Fruit fly (Drosophila melanogaster) whole organism, embryonic: ENCODE measurements around the gene Tim8.

Experiments
- Asciz ChIP-seq: fragments of 200-800 bp; sonication (Bioruptor generic); optimal IDR thresholded peaks from 2 replicates; lab custom pipeline; 2017; ENCODE audit warnings: missing biosample characterization, mild to moderate bottlenecking, missing genetic modification characterization, missing genetic modification reagents
- BtbVII ChIP-seq: fragments of 200-800 bp; sonication (Bioruptor generic); optimal IDR thresholded peaks from 3 replicates; lab custom pipeline; 2017; ENCODE audit warnings: missing biosample characterization, mild to moderate bottlenecking, missing genetic modification characterization
- CG10979 ChIP-seq: fragments of 200-800 bp; sonication (Bioruptor generic); optimal IDR thresholded peaks from 2 replicates; lab custom pipeline; 2018; ENCODE audit warnings: missing biosample characterization, mild to moderate bottlenecking, missing genetic modification characterization, moderate library complexity
- CG13775 ChIP-seq: fragments of 200-800 bp; sonication (Bioruptor generic); optimal IDR thresholded peaks from 3 replicates; lab custom pipeline; 2017; ENCODE audit warnings: missing biosample characterization, mild to moderate bottlenecking, missing genetic modification characterization
- CG14710 ChIP-seq: fragments of 200-800 bp; sonication (Bioruptor generic); optimal IDR thresholded peaks from 3 replicates; lab custom pipeline; 2019; ENCODE audit warnings: missing biosample characterization, mild to moderate bottlenecking, missing genetic modification characterization, moderate library complexity
- CG15696 ChIP-seq: fragments of 200-800 bp; sonication (Bioruptor generic); optimal IDR thresholded peaks from 2 replicates; lab custom pipeline; 2019; ENCODE audit warnings: missing biosample characterization, mild to moderate bottlenecking, missing genetic modification characterization, moderate library complexity
- CG17186 ChIP-seq: fragments of 200-800 bp; sonication (Bioruptor generic); optimal IDR thresholded peaks from 3 replicates; lab custom pipeline; 2017; ENCODE audit warnings: missing biosample characterization, missing genetic modification reagents, missing genetic modification characterization
- CG1792 ChIP-seq: fragments of 200-800 bp; sonication (Bioruptor generic); optimal IDR thresholded peaks from 2 replicates; lab custom pipeline; 2016; ENCODE audit warnings: missing biosample characterization, missing genetic modification characterization
- CG18619 ChIP-seq: fragments of 200-800 bp; sonication (Bioruptor generic); optimal IDR thresholded peaks from 3 replicates; lab custom pipeline; 2017; ENCODE audit warnings: missing biosample characterization, mild to moderate bottlenecking, missing genetic modification characterization
- CG2120 ChIP-seq: fragments of 200-800 bp; sonication (Bioruptor generic); optimal IDR thresholded peaks from 3 replicates; lab custom pipeline; 2016; ENCODE audit warnings: missing biosample characterization, missing genetic modification characterization
- CG3065 ChIP-seq: fragments of 200-800 bp; sonication (Bioruptor generic); optimal IDR thresholded peaks from 2 replicates; lab custom pipeline; 2016; ENCODE audit warnings: missing biosample characterization, missing genetic modification characterization
- CG31441 ChIP-seq: fragments of 200-800 bp; sonication (Bioruptor generic); IDR thresholded peaks from 2 replicates; pipeline ENCODE4 v1.3.6; 2022; ENCODE audit warnings: missing biosample characterization, missing genetic modification characterization
- CG32532 ChIP-seq: fragments of 200-800 bp; sonication (Bioruptor generic); IDR thresholded peaks from 2 replicates; pipeline ENCODE4 v1.3.6; 2022; ENCODE audit warnings: missing biosample characterization, missing genetic modification characterization
- CG34224 ChIP-seq: fragments of 200-800 bp; sonication (Bioruptor generic); IDR thresholded peaks from 3 replicates; pipeline ENCODE4 v1.3.6; 2022; ENCODE audit warnings: missing biosample characterization, missing genetic modification characterization; ENCODE audit not compliant: partially characterized antibody
- CG4820 ChIP-seq: fragments of 200-800 bp; sonication (Bioruptor generic); optimal IDR thresholded peaks from 3 replicates; lab custom pipeline; 2016; ENCODE audit warnings: missing biosample characterization, missing genetic modification characterization
- CG7839 ChIP-seq: fragments of 200-800 bp; sonication (Bioruptor generic); optimal IDR thresholded peaks from 3 replicates; lab custom pipeline; 2018; ENCODE audit warnings: missing biosample characterization, mild to moderate bottlenecking, missing genetic modification characterization, moderate library complexity
- Doc2 ChIP-seq: fragments of 200-800 bp; sonication (Bioruptor generic); IDR thresholded peaks from 2 replicates; pipeline ENCODE4 v1.3.6; 2022; ENCODE audit warnings: missing biosample characterization, missing genetic modification characterization
- E2f1 ChIP-seq: fragments of 200-800 bp; sonication (Bioruptor generic); IDR thresholded peaks from 2 replicates; pipeline ENCODE4 v1.3.6; 2022; ENCODE audit warnings: missing biosample characterization, missing genetic modification characterization
- Elba2 ChIP-seq: fragments of 200-800 bp; sonication (Bioruptor generic); optimal IDR thresholded peaks from 3 replicates; lab custom pipeline; 2016; ENCODE audit warnings: missing biosample characterization, missing genetic modification characterization
- Fer1 ChIP-seq: fragments of 200-800 bp; sonication (Bioruptor generic); optimal IDR thresholded peaks from 2 replicates; lab custom pipeline; 2017; ENCODE audit warnings: missing biosample characterization, mild to moderate bottlenecking, missing genetic modification characterization
- Gug ChIP-seq: fragments of 200-800 bp; sonication (Bioruptor generic); IDR thresholded peaks from 4 replicates; pipeline ENCODE4 v1.3.6; 2022; ENCODE audit warnings: missing biosample characterization, missing genetic modification characterization
- HLH3B ChIP-seq: fragments of 200-800 bp; sonication (Bioruptor generic); IDR thresholded peaks from 2 replicates; pipeline ENCODE4 v1.3.6; 2022; ENCODE audit warnings: missing biosample characterization, missing genetic modification characterization
- Hey ChIP-seq: fragments of 200-800 bp; sonication (Bioruptor generic); optimal IDR thresholded peaks from 3 replicates; lab custom pipeline; 2018; ENCODE audit warnings: missing biosample characterization, mild to moderate bottlenecking, missing genetic modification characterization
- HmgZ ChIP-seq: fragments of 200-800 bp; sonication (Bioruptor generic); optimal IDR thresholded peaks from 2 replicates; lab custom pipeline; 2018; ENCODE audit warnings: missing biosample characterization, mild to moderate bottlenecking, missing genetic modification characterization
- Hr39 ChIP-seq: fragments of >200 bp; optimal IDR thresholded peaks from 2 replicates; lab custom pipeline; 2017
- Hr51 ChIP-seq, 2 experiments: fragments of 200-800 bp; sonication (Bioruptor generic); optimal IDR thresholded peaks; 2 replicates in 1 of 2; 3 replicates in 1 of 2; lab custom pipeline; 2016 to 2018; ENCODE audit warnings: missing biosample characterization in 2 of 2, missing genetic modification characterization in 2 of 2, mild to moderate bottlenecking in 1 of 2, moderate library complexity in 1 of 2
- MBD-R2 ChIP-seq: fragments of 200-800 bp; sonication (Bioruptor generic); IDR thresholded peaks from 2 replicates; pipeline ENCODE4 v1.3.6; 2022; ENCODE audit warnings: missing biosample characterization, missing genetic modification characterization
- Max ChIP-seq: fragments of 200-800 bp; sonication (Bioruptor generic); optimal IDR thresholded peaks from 2 replicates; lab custom pipeline; 2016; ENCODE audit warnings: missing biosample characterization, mild to moderate bottlenecking, missing genetic modification characterization
- Med ChIP-seq: fragments of 200-800 bp; sonication (Bioruptor generic); peaks from one replicate; lab custom pipeline; 2016; ENCODE audit warnings: missing biosample characterization, missing genetic modification characterization, mild to moderate bottlenecking, inconsistent platforms, moderate library complexity
- Meics ChIP-seq: fragments of 200-800 bp; sonication (Bioruptor generic); optimal IDR thresholded peaks from 2 replicates; lab custom pipeline; 2017; ENCODE audit warnings: missing biosample characterization, mild to moderate bottlenecking, missing genetic modification characterization
- TFAM ChIP-seq: fragments of 200-800 bp; sonication (Bioruptor generic); optimal IDR thresholded peaks from 2 replicates; lab custom pipeline; 2017; ENCODE audit warnings: missing biosample characterization, missing genetic modification characterization, inconsistent platforms
- Tbp ChIP-seq: fragments of >200 bp; optimal IDR thresholded peaks from 2 replicates; lab custom pipeline; 2018; ENCODE audit warnings: missing biosample characterization, missing genetic modification characterization
- Xbp1 ChIP-seq: fragments of 200-800 bp; sonication (Bioruptor generic); optimal IDR thresholded peaks from 3 replicates; lab custom pipeline; 2016; ENCODE audit warnings: missing biosample characterization, mild to moderate bottlenecking, missing genetic modification characterization
- ac ChIP-seq: fragments of 200-800 bp; sonication (Bioruptor generic); optimal IDR thresholded peaks from 3 replicates; lab custom pipeline; 2017; ENCODE audit warnings: missing biosample characterization, mild to moderate bottlenecking, missing genetic modification characterization
- btn ChIP-seq: fragments of 200-800 bp; sonication (Bioruptor generic); optimal IDR thresholded peaks from 2 replicates; lab custom pipeline; 2016; ENCODE audit warnings: missing biosample characterization, missing genetic modification characterization
- cad ChIP-seq: fragments of >200 bp; optimal IDR thresholded peaks from 2 replicates; lab custom pipeline; 2017; ENCODE audit warnings: missing biosample characterization, missing genetic modification characterization
- caup ChIP-seq: fragments of 200-800 bp; sonication (Bioruptor generic); optimal IDR thresholded peaks from 3 replicates; lab custom pipeline; 2017; ENCODE audit warnings: missing biosample characterization, mild to moderate bottlenecking, missing genetic modification characterization, moderate library complexity; ENCODE audit not compliant: severe bottlenecking
- chinmo ChIP-seq: fragments of 200-800 bp; sonication (Bioruptor generic); IDR thresholded peaks from 4 replicates; pipeline ENCODE4 v1.3.6; 2022; ENCODE audit warnings: missing biosample characterization, missing genetic modification characterization; ENCODE audit not compliant: partially characterized antibody
- chm ChIP-seq: fragments of 200-800 bp; sonication (Bioruptor generic); IDR thresholded peaks from 2 replicates; pipeline ENCODE4 v1.3.6; 2022; ENCODE audit warnings: missing biosample characterization, missing genetic modification characterization
- dati ChIP-seq: fragments of 200-800 bp; sonication (Bioruptor generic); IDR thresholded peaks from 2 replicates; pipeline ENCODE4 v1.3.6; 2022; ENCODE audit warnings: missing biosample characterization, missing genetic modification characterization
- dimm ChIP-seq: fragments of 200-800 bp; sonication (Bioruptor generic); IDR thresholded peaks from 2 replicates; pipeline ENCODE4 v1.3.6; 2022; ENCODE audit warnings: missing biosample characterization, missing genetic modification characterization
- emc ChIP-seq: fragments of 200-800 bp; sonication (Bioruptor generic); optimal IDR thresholded peaks from 2 replicates; lab custom pipeline; 2016; ENCODE audit warnings: missing biosample characterization, missing genetic modification characterization
- fd64A ChIP-seq: fragments of 200-800 bp; sonication (Bioruptor generic); optimal IDR thresholded peaks from 3 replicates; lab custom pipeline; 2018; ENCODE audit warnings: missing biosample characterization, mild to moderate bottlenecking, missing genetic modification characterization
- gro ChIP-seq: fragments of 200-800 bp; sonication (Bioruptor generic); optimal IDR thresholded peaks from 2 replicates; lab custom pipeline; 2016; ENCODE audit warnings: missing biosample characterization, missing genetic modification characterization
- hbn ChIP-seq: fragments of 200-800 bp; sonication (Bioruptor generic); IDR thresholded peaks from 2 replicates; pipeline ENCODE4 v1.3.6; 2022; ENCODE audit warnings: missing biosample characterization, missing genetic modification characterization; ENCODE audit not compliant: partially characterized antibody
- lov ChIP-seq, 2 experiments: fragments of 200-800 bp in 1 of 2; fragments of >200 bp in 1 of 2; sonication (Bioruptor generic) in 1 of 2; IDR thresholded peaks in 1 of 2; optimal IDR thresholded peaks in 1 of 2; 2 replicates in 1 of 2; 3 replicates in 1 of 2; pipeline versions ENCODE4 v1.3.6 to Lab custom; 2017 to 2022; ENCODE audit warnings: missing biosample characterization in 1 of 2, missing genetic modification characterization in 1 of 2
- maf-S ChIP-seq: fragments of 200-800 bp; sonication (Bioruptor generic); optimal IDR thresholded peaks from 2 replicates; lab custom pipeline; 2016; ENCODE audit warnings: missing biosample characterization, missing genetic modification characterization
- nerfin-1 ChIP-seq: fragments of 200-800 bp; sonication (Bioruptor generic); optimal IDR thresholded peaks from 3 replicates; lab custom pipeline; 2019; ENCODE audit warnings: missing biosample characterization, mild to moderate bottlenecking, missing genetic modification characterization, moderate library complexity
- ranshi ChIP-seq: fragments of 200-800 bp; sonication (Bioruptor generic); IDR thresholded peaks from 2 replicates; pipeline ENCODE4 v1.3.6; 2022; ENCODE audit warnings: missing biosample characterization, missing genetic modification characterization
- seq ChIP-seq: fragments of 200-800 bp; sonication (Bioruptor generic); IDR thresholded peaks from 2 replicates; pipeline ENCODE4 v1.3.6; 2022; ENCODE audit warnings: missing biosample characterization, missing genetic modification characterization
- vvl ChIP-seq: fragments of 200-800 bp; sonication (Bioruptor generic); IDR thresholded peaks from 2 replicates; pipeline ENCODE4 v1.3.6; 2022; ENCODE audit warnings: missing biosample characterization, missing genetic modification characterization

Gene Tim8

dm6 chrX:11370792-11371191 is 2.5 kb downstream of the Tim8 start (continued):
- TF ChIP-seq Hr51 (GFP tag; optimal IDR thresholded peaks at IDR 0.05; lab: Kevin White, UChicago) (no peak), Hr39 (lab: Kevin White, UChicago) (no peak), Elba2 (no peak), CG10979 (tag; lab: Kevin White, UChicago) (peak; percentile 19), chinmo (GFP tag; lab: Robert Waterston, UW) (no peak), CG34224 (no peak), HLH3B (GFP tag; lab: Robert Waterston, UW) (peak; percentile 39; the same call in 1 of the 2 replicates), HmgZ (tag; lab: Kevin White, UChicago) (no peak), TFAM (GFP tag; lab: Kevin White, UChicago) (no peak), hbn (no peak), Doc2 (GFP tag; lab: Robert Waterston, UW) (no peak), Max (GFP tag; lab: Kevin White, UChicago) (no peak), CG17186 (GFP tag; lab: Kevin White, UChicago) (no peak), maf-S (GFP tag; lab: Kevin White, UChicago) (no peak), ranshi (GFP tag; lab: Robert Waterston, UW) (0 out of 2 replicates have a peak, but pooled peaks have one; percentile 41), CG14710 (tag; lab: Kevin White, UChicago) (no peak), CG4820 (GFP tag; lab: Kevin White, UChicago) (no peak), fd64A (GFP tag; lab: Kevin White, UChicago) (no peak), CG3065 (GFP tag; lab: Kevin White, UChicago) (no peak), lov (optimal IDR thresholded peaks at IDR 0.05; lab: Kevin White, UChicago) (no peak), lov (GFP tag; IDR thresholded peaks at IDR 0.05; lab: Robert Waterston, UW) (no peak), gro (no peak), Xbp1 (GFP tag; lab: Kevin White, UChicago) (peak; percentile 6), Fer1 (GFP tag; lab: Kevin White, UChicago) (no peak), ac (GFP tag; lab: Kevin White, UChicago) (no peak), BtbVII (GFP tag; lab: Kevin White, UChicago) (no peak), emc (GFP tag; lab: Kevin White, UChicago) (no peak), CG1792 (GFP tag; lab: Kevin White, UChicago) (no peak), CG7839 (tag; lab: Kevin White, UChicago) (no peak), dati (no peak), Med (GFP tag; lab: Kevin White, UChicago) (peak; percentile 74), Hey (no peak), caup (GFP tag; lab: Kevin White, UChicago) (no peak), CG13775 (GFP tag; lab: Kevin White, UChicago) (no peak), Tbp (GFP tag; lab: Kevin White, UChicago) (no peak), Gug (no peak), CG18619 (GFP tag; lab: Kevin White, UChicago) (no peak), chm (GFP tag; lab: Robert Waterston, UW) (no peak), CG32532 (GFP tag; lab: Robert Waterston, UW) (peak; percentile 57), nerfin-1 (tag; lab: Kevin White, UChicago) (no peak), CG2120 (GFP tag; lab: Kevin White, UChicago) (peak; percentile 27), vvl (GFP tag; lab: Robert Waterston, UW) (peak; percentile 25; the same call in 1 of the 2 replicates), btn (no peak), seq (GFP tag; lab: Robert Waterston, UW) (peak; percentile 28; the same call in 1 of the 2 replicates), Asciz (GFP tag; lab: Kevin White, UChicago) (no peak), cad (GFP tag; lab: Kevin White, UChicago) (no peak), Meics (peak; percentile 3), dimm (GFP tag; lab: Robert Waterston, UW) (no peak), CG15696 (tag; lab: Kevin White, UChicago) (no peak), CG31441 (GFP tag; lab: Robert Waterston, UW) (0 out of 2 replicates have a peak, but pooled peaks have one; percentile 10), MBD-R2 (GFP tag; lab: Robert Waterston, UW) (0 out of 2 replicates have a peak, but pooled peaks have one; percentile 19), E2f1 (GFP tag; lab: Robert Waterston, UW) (no peak)
